Worm (Caenorhabditis elegans) whole organism, L2 larva: ENCODE measurements around the gene hizr-1.

Experiments
- egl-27 ChIP-seq: sonication (generic microtip); optimal IDR thresholded peaks from 3 replicates; lab custom pipeline; 2017; ENCODE audit warnings: missing biosample characterization, missing genetic modification reagents, missing genetic modification characterization
- elt-3 ChIP-seq: sonication (generic microtip); optimal IDR thresholded peaks from 2 replicates; lab custom pipeline; 2017; ENCODE audit warnings: missing biosample characterization, missing genetic modification characterization
- fos-1 ChIP-seq: fragments of 150-350 bp; optimal IDR thresholded peaks from 2 replicates; lab custom pipeline; 2014; ENCODE audit warnings: missing biosample characterization, missing genetic modification characterization
- lin-13 ChIP-seq: fragments of 150-350 bp; optimal IDR thresholded peaks from 2 replicates; lab custom pipeline; 2014; ENCODE audit warnings: missing biosample characterization, missing genetic modification reagents, missing genetic modification characterization
- mdl-1 ChIP-seq, 2 experiments: fragments of 150-350 bp in 1 of 2; sonication (generic microtip) in 1 of 2; optimal IDR thresholded peaks; 2 replicates each; lab custom pipeline; 2017; ENCODE audit warnings: missing biosample characterization in 2 of 2, missing genetic modification characterization in 2 of 2
- nhr-11 ChIP-seq: fragments of 150-350 bp; optimal IDR thresholded peaks from 2 replicates; lab custom pipeline; 2014; ENCODE audit warnings: missing biosample characterization, missing genetic modification characterization
- unc-62 ChIP-seq: fragments of 150-350 bp; optimal IDR thresholded peaks from 2 replicates; lab custom pipeline; 2014; ENCODE audit warnings: missing biosample characterization, missing genetic modification reagents, missing genetic modification characterization
- zag-1 ChIP-seq: fragments of 150-350 bp; optimal IDR thresholded peaks from 2 replicates; lab custom pipeline; 2014; ENCODE audit warnings: missing biosample characterization, missing genetic modification characterization

- TF ChIP-seq fos-1 (tag; lab: Kevin White, UChicago) (no peak), egl-27 (tag; lab: Kevin White, UChicago) (no peak), zag-1 (no peak), lin-13 (GFP tag; lab: Kevin White, UChicago) (no peak), mdl-1 (tag; optimal IDR thresholded peaks at IDR 0.05; lab: Kevin White, UChicago) (no peak), nhr-11 (tag; lab: Kevin White, UChicago) (no peak), elt-3 (tag; lab: Kevin White, UChicago) (no peak), unc-62 (no peak)
These were observed 11.3 kb downstream of the hizr-1 start, which contains the start of gene npr-9 for ce11 chrX:11329424-11329823.
